Worm (Caenorhabditis elegans) whole organism, mixed stage, embryonic: ENCODE measurements around the gene rund-1.

Experiments used
- M03D4.4 ChIP-seq: sonication (generic microtip); optimal IDR thresholded peaks from 2 replicates; lab custom pipeline; 2017; ENCODE audit warnings: mild to moderate bottlenecking, missing genetic modification characterization, missing compliant biosample characterization
- ceh-83 ChIP-seq: fragments of 200-800 bp; sonication (Bioruptor generic); optimal IDR thresholded peaks from 2 replicates; lab custom pipeline; 2018; ENCODE audit warnings: mild to moderate bottlenecking, missing genetic modification characterization, missing compliant biosample characterization
- cnd-1 ChIP-seq: fragments of 200-800 bp; sonication (Bioruptor generic); optimal IDR thresholded peaks from 2 replicates; lab custom pipeline; 2018; ENCODE audit warnings: mild to moderate bottlenecking, missing genetic modification characterization, missing compliant biosample characterization
- drap-1 ChIP-seq: fragments of 200-800 bp; sonication (Bioruptor generic); optimal IDR thresholded peaks from 3 replicates; lab custom pipeline; 2018; ENCODE audit warnings: mild to moderate bottlenecking, missing genetic modification characterization, missing compliant biosample characterization
- elt-1 ChIP-seq: sonication (generic microtip); optimal IDR thresholded peaks from 2 replicates; lab custom pipeline; 2017; ENCODE audit warnings: missing genetic modification characterization, mild to moderate bottlenecking, missing compliant biosample characterization, antibody characterized with exemption, moderate library complexity, borderline replicate concordance; ENCODE audit not compliant: insufficient read depth
- elt-3 ChIP-seq: fragments of 150-350 bp; optimal IDR thresholded peaks from 2 replicates; lab custom pipeline; 2014; ENCODE audit warnings: missing biosample characterization, missing genetic modification characterization
- flh-1 ChIP-seq: fragments of 200-800 bp; sonication (Bioruptor generic); optimal IDR thresholded peaks from 2 replicates; lab custom pipeline; 2018; ENCODE audit warnings: mild to moderate bottlenecking, missing genetic modification characterization, moderate library complexity, missing compliant biosample characterization
- lin-13 ChIP-seq: fragments of 150-350 bp; optimal IDR thresholded peaks from 2 replicates; lab custom pipeline; 2014; ENCODE audit warnings: missing biosample characterization, missing genetic modification characterization
- mls-2 ChIP-seq: sonication (generic microtip); optimal IDR thresholded peaks from 2 replicates; lab custom pipeline; 2016; ENCODE audit warnings: mild to moderate bottlenecking, missing genetic modification characterization, moderate library complexity, missing compliant biosample characterization
- nhr-2 ChIP-seq: fragments of 150-350 bp; optimal IDR thresholded peaks from 2 replicates; lab custom pipeline; 2014; ENCODE audit warnings: missing biosample characterization, missing genetic modification characterization
- nhr-28 ChIP-seq: fragments of 150-350 bp; optimal IDR thresholded peaks from 2 replicates; lab custom pipeline; 2014; ENCODE audit warnings: missing biosample characterization, missing genetic modification characterization
- sem-2 ChIP-seq: fragments of 200-800 bp; sonication (Bioruptor generic); optimal IDR thresholded peaks from 2 replicates; lab custom pipeline; 2018; ENCODE audit warnings: mild to moderate bottlenecking, missing genetic modification characterization, missing compliant biosample characterization
- tbx-8 ChIP-seq: fragments of 200-800 bp; sonication (Bioruptor generic); optimal IDR thresholded peaks from 2 replicates; lab custom pipeline; 2018; ENCODE audit warnings: mild to moderate bottlenecking, missing genetic modification characterization, moderate library complexity, missing compliant biosample characterization
- unc-120 ChIP-seq: sonication (generic microtip); optimal IDR thresholded peaks from 2 replicates; lab custom pipeline; 2017; ENCODE audit warnings: missing genetic modification characterization, missing compliant biosample characterization; ENCODE audit not compliant: poor library complexity, severe bottlenecking
- unc-62 ChIP-seq: fragments of 150-350 bp; optimal IDR thresholded peaks from 2 replicates; lab custom pipeline; 2014; ENCODE audit warnings: missing biosample characterization, missing genetic modification reagents, missing genetic modification characterization
- zip-8 ChIP-seq: fragments of 150-350 bp; optimal IDR thresholded peaks from 2 replicates; lab custom pipeline; 2014; ENCODE audit warnings: missing biosample characterization, missing genetic modification characterization
- ztf-11 ChIP-seq: fragments of 150-350 bp; optimal IDR thresholded peaks from 2 replicates; lab custom pipeline; 2014; ENCODE audit warnings: missing biosample characterization, missing genetic modification characterization

rund-1 gene

ce11 chrX:612783-613182 is 48.8 kb downstream of the rund-1 start:
- no peak for TF ChIP-seq unc-120
- no peak for TF ChIP-seq zip-8
- TF ChIP-seq lin-13 (tag; lab: Kevin White, UChicago), result no peak
- no peak for TF ChIP-seq unc-62 (GFP tag; lab: Kevin White, UChicago)
- no peak for TF ChIP-seq tbx-8 (GFP tag; lab: Kevin White, UChicago)
- TF ChIP-seq M03D4.4, result no peak
- TF ChIP-seq, all 35 proteins: peak for 0

DNA sequence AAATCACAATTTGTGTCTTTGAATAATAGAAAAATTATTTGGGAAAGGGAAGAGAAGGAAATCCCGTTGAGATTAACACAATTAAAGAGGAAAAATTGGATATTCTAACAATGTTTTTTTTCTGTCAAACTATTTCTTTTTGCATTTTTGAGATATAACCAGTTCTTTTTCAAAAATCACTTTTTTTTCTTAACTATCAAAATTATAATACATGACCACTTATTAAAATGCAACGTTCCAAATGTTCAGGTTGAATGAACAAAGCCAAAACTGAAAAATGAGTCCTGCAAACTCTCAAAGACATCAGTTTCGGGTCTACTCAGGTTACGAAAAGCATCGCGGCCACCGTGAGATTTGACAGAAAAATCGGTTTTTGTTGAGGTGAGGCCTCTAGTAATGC is 52.0 kb downstream of the rund-1 start:
- no peak for TF ChIP-seq flh-1 (GFP tag; lab: Kevin White, UChicago)
- no peak for TF ChIP-seq elt-1 (tag; lab: Kevin White, UChicago)
- no peak for TF ChIP-seq sem-2
- no peak for TF ChIP-seq cnd-1 (tag; lab: Kevin White, UChicago)
- TF ChIP-seq unc-62 (GFP tag; lab: Kevin White, UChicago), result no peak
- no peak for TF ChIP-seq ceh-83 (GFP tag; lab: Kevin White, UChicago)
- TF ChIP-seq drap-1, result no peak
- TF ChIP-seq ztf-11 (tag; lab: Kevin White, UChicago), result no peak
- TF ChIP-seq mls-2 (tag; lab: Kevin White, UChicago), result no peak
- no peak for TF ChIP-seq nhr-28
- no peak for TF ChIP-seq zip-8
- no peak for TF ChIP-seq lin-13 (tag; lab: Kevin White, UChicago)
- TF ChIP-seq elt-3 (tag; lab: Kevin White, UChicago), result no peak
- TF ChIP-seq nhr-2 (tag; lab: Kevin White, UChicago), result no peak
- TF ChIP-seq tbx-8 (GFP tag; lab: Kevin White, UChicago), result no peak
